Fruit fly (Drosophila melanogaster) whole organism, embryonic: ENCODE results near the gene Hacd1.

Source experiments
- Bteb2 ChIP-seq: fragments of 200-800 bp; sonication (Bioruptor generic); optimal IDR thresholded peaks from 2 replicates; lab custom pipeline; 2016; ENCODE audit warnings: missing biosample characterization, missing genetic modification characterization
- CG10267 ChIP-seq: fragments of 200-800 bp; sonication (Bioruptor generic); optimal IDR thresholded peaks from 2 replicates; lab custom pipeline; 2018; ENCODE audit warnings: missing biosample characterization, mild to moderate bottlenecking, missing genetic modification characterization, moderate library complexity
- CG10979 ChIP-seq: fragments of 200-800 bp; sonication (Bioruptor generic); optimal IDR thresholded peaks from 2 replicates; lab custom pipeline; 2018; ENCODE audit warnings: missing biosample characterization, mild to moderate bottlenecking, missing genetic modification characterization, moderate library complexity
- CG11456 ChIP-seq: fragments of 200-800 bp; sonication (Bioruptor generic); IDR thresholded peaks from 3 replicates; pipeline ENCODE4 v1.3.6; 2022; ENCODE audit warnings: missing biosample characterization, missing genetic modification characterization
- CG12071 ChIP-seq: fragments of 200-800 bp; sonication (Bioruptor generic); optimal IDR thresholded peaks from 3 replicates; lab custom pipeline; 2018; ENCODE audit warnings: missing biosample characterization, mild to moderate bottlenecking, missing genetic modification characterization
- CG12155 ChIP-seq: fragments of 200-800 bp; sonication (Bioruptor generic); optimal IDR thresholded peaks from 3 replicates; lab custom pipeline; 2016; ENCODE audit warnings: missing biosample characterization, missing genetic modification characterization
- CG1233 ChIP-seq: fragments of 200-800 bp; sonication (Bioruptor generic); optimal IDR thresholded peaks from 4 replicates; lab custom pipeline; 2018; ENCODE audit warnings: missing biosample characterization, mild to moderate bottlenecking, missing genetic modification characterization
- CG12769 ChIP-seq: fragments of 200-800 bp; sonication (Bioruptor generic); optimal IDR thresholded peaks from 2 replicates; lab custom pipeline; 2019; ENCODE audit warnings: missing biosample characterization, mild to moderate bottlenecking, missing genetic modification characterization, moderate library complexity
- CG13424 ChIP-seq: fragments of 200-800 bp; sonication (Bioruptor generic); optimal IDR thresholded peaks from 2 replicates; lab custom pipeline; 2019; ENCODE audit warnings: missing biosample characterization, mild to moderate bottlenecking, missing genetic modification characterization, moderate library complexity
- CG14050 ChIP-seq: fragments of 200-800 bp; sonication (Bioruptor generic); IDR thresholded peaks from 3 replicates; pipeline ENCODE4 v1.3.6; 2022; ENCODE audit warnings: missing biosample characterization, missing genetic modification characterization
- CG15269 ChIP-seq: fragments of 200-800 bp; sonication (Bioruptor generic); optimal IDR thresholded peaks from 2 replicates; lab custom pipeline; 2018; ENCODE audit warnings: missing biosample characterization, mild to moderate bottlenecking, missing genetic modification characterization, moderate library complexity
- CG15514 ChIP-seq: fragments of 200-800 bp; sonication (Bioruptor generic); optimal IDR thresholded peaks from 3 replicates; lab custom pipeline; 2017; ENCODE audit warnings: missing biosample characterization, missing genetic modification characterization, mild to moderate bottlenecking, moderate library complexity, missing genetic modification reagents
- CG15696 ChIP-seq: fragments of 200-800 bp; sonication (Bioruptor generic); optimal IDR thresholded peaks from 2 replicates; lab custom pipeline; 2019; ENCODE audit warnings: missing biosample characterization, mild to moderate bottlenecking, missing genetic modification characterization, moderate library complexity
- CG1602 ChIP-seq: fragments of 200-800 bp; sonication (Bioruptor generic); optimal IDR thresholded peaks from 3 replicates; lab custom pipeline; 2016; ENCODE audit warnings: missing biosample characterization, missing genetic modification characterization
- CG1647 ChIP-seq: fragments of 200-800 bp; sonication (Bioruptor generic); optimal IDR thresholded peaks from 3 replicates; lab custom pipeline; 2016; ENCODE audit warnings: missing biosample characterization, missing genetic modification characterization
- CG3281 ChIP-seq: fragments of 200-800 bp; sonication (Bioruptor generic); optimal IDR thresholded peaks from 3 replicates; lab custom pipeline; 2017; ENCODE audit warnings: missing biosample characterization, mild to moderate bottlenecking, missing genetic modification characterization
- CG4820 ChIP-seq: fragments of 200-800 bp; sonication (Bioruptor generic); optimal IDR thresholded peaks from 3 replicates; lab custom pipeline; 2016; ENCODE audit warnings: missing biosample characterization, missing genetic modification characterization
- CG7987 ChIP-seq: fragments of 200-800 bp; sonication (Bioruptor generic); optimal IDR thresholded peaks from 2 replicates; lab custom pipeline; 2018; ENCODE audit warnings: missing biosample characterization, mild to moderate bottlenecking, missing genetic modification characterization, moderate library complexity
- CG8089 ChIP-seq: fragments of 200-800 bp; sonication (Bioruptor generic); optimal IDR thresholded peaks from 3 replicates; lab custom pipeline; 2016; ENCODE audit warnings: missing biosample characterization, missing genetic modification characterization
- CG9817 ChIP-seq: fragments of 200-800 bp; sonication (Bioruptor generic); optimal IDR thresholded peaks from 2 replicates; lab custom pipeline; 2018; ENCODE audit warnings: missing biosample characterization, mild to moderate bottlenecking, missing genetic modification characterization, moderate library complexity
- Elba2 ChIP-seq: fragments of 200-800 bp; sonication (Bioruptor generic); optimal IDR thresholded peaks from 3 replicates; lab custom pipeline; 2016; ENCODE audit warnings: missing biosample characterization, missing genetic modification characterization
- GATAe ChIP-seq: fragments of 200-800 bp; sonication (Bioruptor generic); conservative IDR thresholded peaks from 2 replicates; pipeline ENCODE4 v1.3.6; 2022; ENCODE audit warnings: missing biosample characterization, missing genetic modification characterization
- Gug ChIP-seq: fragments of 200-800 bp; sonication (Bioruptor generic); IDR thresholded peaks from 4 replicates; pipeline ENCODE4 v1.3.6; 2022; ENCODE audit warnings: missing biosample characterization, missing genetic modification characterization
- HLHmδ ChIP-seq: fragments of 200-800 bp; sonication (Bioruptor generic); optimal IDR thresholded peaks from 2 replicates; lab custom pipeline; 2018; ENCODE audit warnings: missing biosample characterization, mild to moderate bottlenecking, missing genetic modification characterization, moderate library complexity
- NFAT ChIP-seq: fragments of 200-800 bp; sonication (Bioruptor generic); IDR thresholded peaks from 2 replicates; pipeline ENCODE4 v1.3.6; 2022; ENCODE audit warnings: missing biosample characterization, missing genetic modification characterization
- Spps ChIP-seq: fragments of 200-800 bp; sonication (Bioruptor generic); optimal IDR thresholded peaks from 2 replicates; lab custom pipeline; 2018; ENCODE audit warnings: missing biosample characterization, mild to moderate bottlenecking, missing genetic modification characterization
- YL-1 ChIP-seq: fragments of 200-800 bp; sonication (Bioruptor generic); optimal IDR thresholded peaks from 3 replicates; lab custom pipeline; 2017; ENCODE audit warnings: missing biosample characterization, mild to moderate bottlenecking, missing genetic modification characterization
- ac ChIP-seq: fragments of 200-800 bp; sonication (Bioruptor generic); optimal IDR thresholded peaks from 3 replicates; lab custom pipeline; 2017; ENCODE audit warnings: missing biosample characterization, mild to moderate bottlenecking, missing genetic modification characterization
- cato ChIP-seq: fragments of 200-800 bp; sonication (Bioruptor generic); optimal IDR thresholded peaks from 2 replicates; lab custom pipeline; 2016; ENCODE audit warnings: missing biosample characterization, missing genetic modification characterization, borderline replicate concordance
- dmrt11E ChIP-seq: fragments of 200-800 bp; sonication (Bioruptor generic); optimal IDR thresholded peaks from 3 replicates; lab custom pipeline; 2018; ENCODE audit warnings: missing biosample characterization, mild to moderate bottlenecking, missing genetic modification characterization, moderate library complexity
- her ChIP-seq: fragments of 200-800 bp; sonication (Bioruptor generic); optimal IDR thresholded peaks from 2 replicates; lab custom pipeline; 2016; ENCODE audit warnings: missing biosample characterization, missing genetic modification characterization
- insv ChIP-seq, 2 experiments: fragments of 200-800 bp; sonication (Bioruptor generic); optimal IDR thresholded peaks; 3 replicates each; lab custom pipeline; 2016 to 2018; ENCODE audit warnings: missing biosample characterization in 2 of 2, missing genetic modification characterization in 2 of 2
- kah ChIP-seq: fragments of 200-800 bp; sonication (Bioruptor generic); optimal IDR thresholded peaks from 2 replicates; lab custom pipeline; 2018; ENCODE audit warnings: missing biosample characterization, mild to moderate bottlenecking, missing genetic modification characterization
- kni ChIP-seq: fragments of 200-800 bp; sonication (Bioruptor generic); optimal IDR thresholded peaks from 3 replicates; lab custom pipeline; 2017; ENCODE audit warnings: mild to moderate bottlenecking, missing biosample characterization, missing genetic modification reagents, missing genetic modification characterization
- luna ChIP-seq: fragments of 200-800 bp; sonication (Bioruptor generic); optimal IDR thresholded peaks from 2 replicates; lab custom pipeline; 2016; ENCODE audit warnings: missing biosample characterization, missing genetic modification characterization
- mam ChIP-seq: fragments of 200-800 bp; sonication (Bioruptor generic); optimal IDR thresholded peaks from 3 replicates; lab custom pipeline; 2016; ENCODE audit warnings: missing biosample characterization, missing genetic modification characterization
- nmo ChIP-seq: fragments of 200-800 bp; sonication (Bioruptor generic); optimal IDR thresholded peaks from 2 replicates; lab custom pipeline; 2018; ENCODE audit warnings: missing biosample characterization, mild to moderate bottlenecking, missing genetic modification characterization, moderate library complexity
- pan ChIP-seq, 4 experiments: fragments of >200 bp in 3 of 4; fragments of 200-800 bp in 1 of 4; sonication (Bioruptor generic) in 1 of 4; optimal IDR thresholded peaks in 3 of 4; IDR thresholded peaks in 1 of 4; 2 replicates each; pipeline versions ENCODE4 v1.3.6 to Lab custom; 2017 to 2022; ENCODE audit warnings: missing biosample characterization in 2 of 4, missing genetic modification characterization in 2 of 4, mixed read lengths in 1 of 4
- phol ChIP-seq: fragments of 200-800 bp; sonication (Bioruptor generic); optimal IDR thresholded peaks from 3 replicates; lab custom pipeline; 2018; ENCODE audit warnings: missing biosample characterization, mild to moderate bottlenecking, missing genetic modification characterization, moderate library complexity
- pzg ChIP-seq: fragments of 200-800 bp; sonication (Bioruptor generic); optimal IDR thresholded peaks from 3 replicates; lab custom pipeline; 2018; ENCODE audit warnings: missing biosample characterization, mild to moderate bottlenecking, missing genetic modification characterization, moderate library complexity
- run ChIP-seq: fragments of 200-800 bp; sonication (Bioruptor generic); optimal IDR thresholded peaks from 3 replicates; lab custom pipeline; 2018; ENCODE audit warnings: missing biosample characterization, mild to moderate bottlenecking, missing genetic modification characterization
- twi ChIP-seq: fragments of 200-800 bp; optimal IDR thresholded peaks from 2 replicates; lab custom pipeline; 2019; ENCODE audit warnings: missing biosample characterization, mild to moderate bottlenecking, missing genetic modification characterization, moderate library complexity
- yki ChIP-seq: fragments of >200 bp; optimal IDR thresholded peaks from 3 replicates; lab custom pipeline; 2018

Gene Hacd1

dm6 chr2L:12002922-12003791, 1.1 kb upstream of the Hacd1 start (continued):
- TF ChIP-seq CG11456 (GFP tag; lab: Robert Waterston, UW) (no peak), CG1602 (GFP tag; lab: Kevin White, UChicago) (peak; percentile 22), phol (tag; lab: Kevin White, UChicago) (peak; percentile 19), dmrt11E (tag; lab: Kevin White, UChicago) (peak; percentile 27), pan (optimal IDR thresholded peaks at IDR 0.05; lab: Kevin White, UChicago) (no peak), pan (GFP tag; optimal IDR thresholded peaks at IDR 0.05 in 1 of 2, IDR thresholded peaks at IDR 0.05 in 1 of 2) (no peak), YL-1 (GFP tag; lab: Kevin White, UChicago) (no peak), HLHmδ (GFP tag; lab: Kevin White, UChicago) (peak; percentile 74), CG10979 (tag; lab: Kevin White, UChicago) (peak; percentile 21), CG9817 (tag; lab: Kevin White, UChicago) (peak; percentile 11), NFAT (GFP tag; lab: Robert Waterston, UW) (no peak), CG15514 (GFP tag; lab: Kevin White, UChicago) (peak; percentile 93), Bteb2 (GFP tag; lab: Kevin White, UChicago) (no peak), insv (GFP tag; optimal IDR thresholded peaks at IDR 0.05; lab: Kevin White, UChicago) (peak in 1 of 2 experiments; percentile 79), twi (tag; lab: Kevin White, UChicago) (no peak), CG10267 (tag; lab: Kevin White, UChicago) (peak; percentile 17), CG12769 (tag; lab: Kevin White, UChicago) (peak; percentile 98), CG14050 (GFP tag; lab: Robert Waterston, UW) (no peak), cato (GFP tag; lab: Kevin White, UChicago) (no peak), CG7987 (peak; percentile 54), kni (GFP tag; lab: Kevin White, UChicago) (peak; percentile 99), nmo (GFP tag; lab: Kevin White, UChicago) (peak; percentile 36), luna (GFP tag; lab: Kevin White, UChicago) (no peak), Gug (no peak), kah (GFP tag; lab: Kevin White, UChicago) (peak; percentile 82), yki (no peak), run (tag; lab: Kevin White, UChicago) (peak; percentile 28), CG1647 (peak; percentile 21), GATAe (no peak), Spps (tag; lab: Kevin White, UChicago) (no peak), her (GFP tag; lab: Kevin White, UChicago) (peak; percentile 56), CG12071 (peak; percentile 16), CG13424 (tag; lab: Kevin White, UChicago) (peak; percentile 60), CG15269 (tag; lab: Kevin White, UChicago) (peak; percentile 66), ac (peak; percentile 67), CG8089 (peak; percentile 8), Elba2 (peak; percentile 16), mam (GFP tag; lab: Kevin White, UChicago) (no peak), CG4820 (peak; percentile 13), CG1233 (GFP tag; lab: Kevin White, UChicago) (peak; percentile 27), CG15696 (tag; lab: Kevin White, UChicago) (peak; percentile 30), CG12155 (GFP tag; lab: Kevin White, UChicago) (peak; percentile 18), CG3281 (peak; percentile 27), pzg (GFP tag; lab: Kevin White, UChicago) (peak; percentile 25)
